In genomic region chrX:4305980-4306379, dm6 we compare ENCODE assay signal across 2 fruit fly cellular contexts.
TF ChIP-seq lines count a peak whose summit lies in the region.

No protein-coding gene starts in this region.

- no peak for TF ChIP-seq CTCF in whole organism, embryonic (GFP tag; optimal IDR thresholded peaks at IDR 0.05; lab: Kevin White, UChicago)

TF ChIP-seq in whole organism, embryonic, 481 proteins besides CTCF, POLR2A, EP300 and RAD21:
- peak; percentile 41 for TF ChIP-seq ATbp (GFP tag; optimal IDR thresholded peaks at IDR 0.05; lab: Kevin White, UChicago)
- TF ChIP-seq sens (GFP tag; lab: Kevin White, UChicago): peak; percentile 27
- TF ChIP-seq CG1024 (GFP tag; IDR thresholded peaks at IDR 0.05; lab: Robert Waterston, UW): peak; percentile 50; the same call in 1 of the 2 replicates
- TF ChIP-seq ken (GFP tag; IDR thresholded peaks at IDR 0.05; lab: Robert Waterston, UW): no peak
- TF ChIP-seq zfh1 (GFP tag; IDR thresholded peaks at IDR 0.05; lab: Robert Waterston, UW): 0 out of 3 replicates have a peak, but pooled peaks have one; percentile 17
- TF ChIP-seq CG17829 (tag; optimal IDR thresholded peaks at IDR 0.05; lab: Kevin White, UChicago): no peak
- no peak for TF ChIP-seq CG2202 (tag; optimal IDR thresholded peaks at IDR 0.05; lab: Kevin White, UChicago)
- TF ChIP-seq lab (GFP tag; optimal IDR thresholded peaks at IDR 0.05; lab: Kevin White, UChicago): peak; percentile 25
- peak; percentile 76 for TF ChIP-seq Med (GFP tag; lab: Kevin White, UChicago)

TF ChIP-seq in whole organism, prepupa, 60 proteins besides CTCF, POLR2A, EP300 and RAD21:
- TF ChIP-seq CG7368 (GFP tag; optimal IDR thresholded peaks at IDR 0.05; lab: Kevin White, UChicago) (no peak), CG8632 (GFP tag; optimal IDR thresholded peaks at IDR 0.05; lab: Kevin White, UChicago) (no peak), achi (GFP tag; optimal IDR thresholded peaks at IDR 0.05; lab: Kevin White, UChicago) (no peak), fkh (GFP tag; optimal IDR thresholded peaks at IDR 0.05; lab: Kevin White, UChicago) (peak; percentile 7), CG6854 (GFP tag; optimal IDR thresholded peaks at IDR 0.05; lab: Kevin White, UChicago) (no peak), dac (GFP tag; optimal IDR thresholded peaks at IDR 0.05; lab: Kevin White, UChicago) (no peak), CG31627 (GFP tag; optimal IDR thresholded peaks at IDR 0.05; lab: Kevin White, UChicago) (no peak), Eip78C (GFP tag; lab: Kevin White, UChicago) (peak; percentile 56), acj6 (GFP tag; optimal IDR thresholded peaks at IDR 0.05; lab: Kevin White, UChicago) (no peak), dsx (GFP tag; optimal IDR thresholded peaks at IDR 0.05; lab: Kevin White, UChicago; ENCODE audit: poor library complexity, severe bottlenecking) (no peak), CG6276 (GFP tag; optimal IDR thresholded peaks at IDR 0.05; lab: Kevin White, UChicago) (no peak), CG34406 (GFP tag; optimal IDR thresholded peaks at IDR 0.05; lab: Kevin White, UChicago) (no peak), CG11294 (GFP tag; IDR thresholded peaks at IDR 0.05; lab: Robert Waterston, UW) (no peak), Ets21C (GFP tag; optimal IDR thresholded peaks at IDR 0.05; lab: Kevin White, UChicago) (no peak), eg (GFP tag; IDR thresholded peaks at IDR 0.05; lab: Robert Waterston, UW) (no peak)
